Worm (Caenorhabditis elegans) whole organism, young adult: ENCODE results near the gene F42F12.11.

Source experiments
- B0035.1 ChIP-seq: sonication (generic microtip); optimal IDR thresholded peaks from 2 replicates; lab custom pipeline; 2016; ENCODE audit warnings: missing genetic modification characterization, mild to moderate bottlenecking, missing compliant biosample characterization, missing genotype, missing genetic modification reagents
- F10E7.11 ChIP-seq: sonication (generic microtip); optimal IDR thresholded peaks from 2 replicates; lab custom pipeline; 2017; ENCODE audit warnings: mild to moderate bottlenecking, missing genetic modification characterization, moderate library complexity, missing compliant biosample characterization
- F22D6.2 ChIP-seq: sonication (generic microtip); optimal IDR thresholded peaks from 2 replicates; lab custom pipeline; 2016; ENCODE audit warnings: mild to moderate bottlenecking, missing genetic modification characterization, missing compliant biosample characterization
- F23B12.7 ChIP-seq: sonication (generic microtip); optimal IDR thresholded peaks from 2 replicates; lab custom pipeline; 2017; ENCODE audit warnings: missing genetic modification characterization, mild to moderate bottlenecking, missing compliant biosample characterization, antibody characterized with exemption, moderate library complexity; ENCODE audit not compliant: insufficient read depth
- F52B5.7 ChIP-seq: sonication (generic microtip); optimal IDR thresholded peaks from 2 replicates; lab custom pipeline; 2016; ENCODE audit warnings: mild to moderate bottlenecking, missing genetic modification characterization, missing compliant biosample characterization
- F55B11.4 ChIP-seq: sonication (generic microtip); optimal IDR thresholded peaks from 2 replicates; lab custom pipeline; 2016; ENCODE audit warnings: missing compliant biosample characterization, missing genetic modification characterization, borderline replicate concordance; ENCODE audit not compliant: insufficient read depth
- F57A8.1 ChIP-seq: fragments of 200-800 bp; sonication (Bioruptor generic); optimal IDR thresholded peaks from 2 replicates; lab custom pipeline; 2018; ENCODE audit warnings: mild to moderate bottlenecking, missing genetic modification characterization, moderate library complexity, missing compliant biosample characterization
- K12H6.12 ChIP-seq: fragments of 200-800 bp; sonication (Bioruptor generic); optimal IDR thresholded peaks from 2 replicates; lab custom pipeline; 2018; ENCODE audit warnings: mild to moderate bottlenecking, missing genetic modification characterization, missing compliant biosample characterization
- T07F8.4 ChIP-seq: sonication (generic microtip); optimal IDR thresholded peaks from 2 replicates; lab custom pipeline; 2016; ENCODE audit warnings: mild to moderate bottlenecking, missing genetic modification characterization, moderate library complexity, missing compliant biosample characterization
- Y56A3A.18 ChIP-seq: fragments of 200-800 bp; sonication (Bioruptor generic); IDR thresholded peaks from 2 replicates; pipeline ENCODE4 v1.3.6; 2022; ENCODE audit warnings: missing genetic modification reagents, missing genetic modification characterization, missing compliant biosample characterization
- Y79H2A.3 ChIP-seq: fragments of 200-800 bp; sonication (Bioruptor generic); conservative IDR thresholded peaks from 2 replicates; pipeline ENCODE4 v1.3.6; 2022; ENCODE audit warnings: missing genetic modification reagents, missing genetic modification characterization, missing compliant biosample characterization
- akir-1 ChIP-seq: fragments of 200-800 bp; sonication (Bioruptor generic); optimal IDR thresholded peaks from 2 replicates; lab custom pipeline; 2018; ENCODE audit warnings: mild to moderate bottlenecking, missing genetic modification characterization, moderate library complexity, missing compliant biosample characterization
- aptf-2 ChIP-seq: fragments of 200-800 bp; sonication (Bioruptor generic); conservative IDR thresholded peaks from 2 replicates; pipeline ENCODE4 v1.3.6; 2022; ENCODE audit warnings: missing genetic modification reagents, missing genetic modification characterization, missing compliant biosample characterization
- attf-5 ChIP-seq: fragments of 200-800 bp; sonication (Bioruptor generic); optimal IDR thresholded peaks from 2 replicates; lab custom pipeline; 2018; ENCODE audit warnings: mild to moderate bottlenecking, missing genetic modification characterization, missing compliant biosample characterization
- bed-2 ChIP-seq: fragments of 200-800 bp; sonication (Bioruptor generic); IDR thresholded peaks from 2 replicates; pipeline ENCODE4 v1.3.6; 2022; ENCODE audit warnings: missing genetic modification reagents, missing genetic modification characterization, missing compliant biosample characterization
- ceh-100 ChIP-seq: fragments of 200-800 bp; sonication (Bioruptor generic); IDR thresholded peaks from 2 replicates; pipeline ENCODE4 v1.3.6; 2022; ENCODE audit warnings: missing genetic modification reagents, missing genetic modification characterization, missing compliant biosample characterization
- ceh-79 ChIP-seq: sonication (generic microtip); optimal IDR thresholded peaks from 2 replicates; lab custom pipeline; 2017; ENCODE audit warnings: mild to moderate bottlenecking, missing genetic modification characterization, missing compliant biosample characterization
- egl-44 ChIP-seq: fragments of 200-800 bp; sonication (Bioruptor generic); IDR thresholded peaks from 2 replicates; pipeline ENCODE4 v1.3.6; 2022; ENCODE audit warnings: missing genetic modification reagents, missing genetic modification characterization, missing compliant biosample characterization
- ets-4 ChIP-seq: fragments of 200-800 bp; sonication (Bioruptor generic); optimal IDR thresholded peaks from 2 replicates; lab custom pipeline; 2018; ENCODE audit warnings: mild to moderate bottlenecking, missing genetic modification characterization, missing compliant biosample characterization
- fkh-3 ChIP-seq: sonication (generic microtip); optimal IDR thresholded peaks from 2 replicates; lab custom pipeline; 2016; ENCODE audit warnings: mild to moderate bottlenecking, missing genetic modification characterization, missing compliant biosample characterization
- him-1 ChIP-seq: sonication (generic microtip); optimal IDR thresholded peaks from 2 replicates; lab custom pipeline; 2016; ENCODE audit warnings: missing genotype, missing genetic modification reagents, missing genetic modification characterization, missing compliant biosample characterization
- hmg-20 ChIP-seq: fragments of 200-800 bp; sonication (Bioruptor generic); IDR thresholded peaks from 2 replicates; pipeline ENCODE4 v1.3.6; 2022; ENCODE audit warnings: missing genetic modification reagents, missing genetic modification characterization, missing compliant biosample characterization
- hrde-1 ChIP-seq: sonication (generic microtip); optimal IDR thresholded peaks from 2 replicates; lab custom pipeline; 2016; ENCODE audit warnings: missing genetic modification characterization, mild to moderate bottlenecking, missing compliant biosample characterization, moderate library complexity, missing genotype, missing genetic modification reagents, borderline replicate concordance
- lin-26 ChIP-seq: fragments of 200-800 bp; sonication (Bioruptor generic); IDR thresholded peaks from 2 replicates; pipeline ENCODE4 v1.3.6; 2022; ENCODE audit warnings: missing genetic modification reagents, missing genetic modification characterization, missing compliant biosample characterization
- lin-54 ChIP-seq: fragments of 200-800 bp; sonication (Bioruptor generic); optimal IDR thresholded peaks from 2 replicates; lab custom pipeline; 2018; ENCODE audit warnings: mild to moderate bottlenecking, missing genetic modification characterization, missing compliant biosample characterization
- lir-1 ChIP-seq: fragments of 200-800 bp; sonication (Bioruptor generic); conservative IDR thresholded peaks from 2 replicates; pipeline ENCODE4 v1.3.6; 2022; ENCODE audit warnings: missing genetic modification reagents, missing genetic modification characterization, missing compliant biosample characterization
- madf-3 ChIP-seq: fragments of 200-800 bp; sonication (Bioruptor generic); IDR thresholded peaks from 2 replicates; pipeline ENCODE4 v1.3.6; 2022; ENCODE audit warnings: missing genetic modification reagents, missing genetic modification characterization, missing compliant biosample characterization
- madf-6 ChIP-seq: fragments of 200-800 bp; sonication (Bioruptor generic); IDR thresholded peaks from 2 replicates; pipeline ENCODE4 v1.3.6; 2022; ENCODE audit warnings: missing genetic modification reagents, missing genetic modification characterization, missing compliant biosample characterization
- madf-8 ChIP-seq: fragments of 200-800 bp; sonication (Bioruptor generic); conservative IDR thresholded peaks from 2 replicates; pipeline ENCODE4 v1.3.6; 2022; ENCODE audit warnings: missing genetic modification reagents, missing genetic modification characterization, missing compliant biosample characterization
- mcd-1 ChIP-seq: fragments of 200-800 bp; sonication (Bioruptor generic); IDR thresholded peaks from 2 replicates; pipeline ENCODE4 v1.3.6; 2022; ENCODE audit warnings: missing genetic modification reagents, missing genetic modification characterization, missing compliant biosample characterization
- mel-28 ChIP-seq: sonication (generic microtip); optimal IDR thresholded peaks from 2 replicates; lab custom pipeline; 2016; ENCODE audit warnings: borderline replicate concordance, mild to moderate bottlenecking, missing genetic modification characterization, missing compliant biosample characterization
- mxl-1 ChIP-seq: sonication (generic microtip); optimal IDR thresholded peaks from 2 replicates; lab custom pipeline; 2016; ENCODE audit warnings: missing genetic modification characterization, missing compliant biosample characterization
- pbrm-1 ChIP-seq: fragments of 200-800 bp; sonication (Bioruptor generic); IDR thresholded peaks from 2 replicates; pipeline ENCODE4 v1.3.6; 2022; ENCODE audit warnings: missing genetic modification reagents, missing genetic modification characterization, missing compliant biosample characterization
- rpc-1 ChIP-seq, 2 experiments: fragments of 150-350 bp in 1 of 2; sonication (generic microtip) in 1 of 2; optimal IDR thresholded peaks; 2 replicates each; lab custom pipeline; 2014 to 2018; ENCODE audit warnings: missing biosample characterization in 1 of 2, missing genetic modification characterization in 1 of 2, missing genetic modification reagents in 1 of 2, missing genotype in 1 of 2
- sdz-38 ChIP-seq: sonication (generic microtip); optimal IDR thresholded peaks from 2 replicates; lab custom pipeline; 2016; ENCODE audit warnings: missing genotype, missing genetic modification characterization, missing compliant biosample characterization
- sea-2 ChIP-seq: fragments of 200-800 bp; sonication (Bioruptor generic); IDR thresholded peaks from 2 replicates; pipeline ENCODE4 v1.3.6; 2022; ENCODE audit warnings: missing genetic modification characterization, missing compliant biosample characterization
- snpc-1.1 ChIP-seq: sonication (generic microtip); optimal IDR thresholded peaks from 2 replicates; lab custom pipeline; 2017; ENCODE audit warnings: missing genetic modification characterization, mild to moderate bottlenecking, missing compliant biosample characterization, antibody characterized with exemption, moderate library complexity, missing genotype, missing genetic modification reagents; ENCODE audit not compliant: insufficient read depth
- snpc-1.3 ChIP-seq: sonication (generic microtip); optimal IDR thresholded peaks from 2 replicates; lab custom pipeline; 2017; ENCODE audit warnings: missing genetic modification characterization, mild to moderate bottlenecking, missing compliant biosample characterization, antibody characterized with exemption, moderate library complexity, missing genotype, missing genetic modification reagents; ENCODE audit not compliant: insufficient read depth
- sptf-2 ChIP-seq: fragments of 200-800 bp; sonication (Bioruptor generic); optimal IDR thresholded peaks from 2 replicates; lab custom pipeline; 2018; ENCODE audit warnings: mild to moderate bottlenecking, missing genetic modification characterization, missing compliant biosample characterization
- tlf-1 ChIP-seq: fragments of 200-800 bp; sonication (Bioruptor generic); optimal IDR thresholded peaks from 2 replicates; lab custom pipeline; 2018; ENCODE audit warnings: mild to moderate bottlenecking, missing genetic modification characterization, missing compliant biosample characterization
- unc-130 ChIP-seq: sonication (generic microtip); optimal IDR thresholded peaks from 2 replicates; lab custom pipeline; 2016; ENCODE audit warnings: missing genetic modification reagents, missing genetic modification characterization, missing compliant biosample characterization
- ztf-18 ChIP-seq: sonication (generic microtip); optimal IDR thresholded peaks from 2 replicates; lab custom pipeline; 2016; ENCODE audit warnings: missing genotype, mild to moderate bottlenecking, missing genetic modification characterization, missing compliant biosample characterization
- ztf-25 ChIP-seq: fragments of 200-800 bp; sonication (Bioruptor generic); IDR thresholded peaks from 2 replicates; pipeline ENCODE4 v1.3.6; 2022; ENCODE audit warnings: missing genetic modification reagents, missing genetic modification characterization, missing compliant biosample characterization
- ztf-26 ChIP-seq: sonication (generic microtip); optimal IDR thresholded peaks from 2 replicates; lab custom pipeline; 2017; ENCODE audit warnings: missing genetic modification characterization, missing compliant biosample characterization

F42F12.11 gene

DNA sequence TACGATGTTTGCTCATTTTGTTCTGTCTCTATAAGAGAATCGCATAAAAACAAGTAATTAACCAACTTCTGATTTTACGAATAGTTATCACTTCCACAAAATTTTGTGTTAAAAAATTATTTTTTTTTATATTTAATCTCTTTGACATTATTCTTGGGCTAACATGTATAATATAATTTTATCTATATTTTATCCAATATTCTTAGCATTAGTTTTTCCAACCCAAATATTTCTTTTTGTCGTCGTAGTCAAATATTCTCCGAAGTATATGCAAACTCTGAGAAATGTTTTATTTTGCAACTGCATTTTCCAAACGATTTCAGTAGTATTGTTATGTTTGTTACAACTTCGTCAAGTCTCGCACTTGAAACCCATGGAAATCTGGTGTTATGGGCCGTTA, 13.3 kb upstream of the F42F12.11 start, which contains the start of gene srd-47:
Gene srd-47, plus strand, starts transcription at position 164 of the 400 bp plus-strand sequence.
- TF ChIP-seq sea-2 (GFP tag; lab: Robert Waterston, UW) (no peak), tlf-1 (GFP tag; lab: Kevin White, UChicago) (no peak), K12H6.12 (tag; lab: Kevin White, UChicago) (no peak), snpc-1.3 (tag; lab: Kevin White, UChicago) (no peak), unc-130 (GFP tag; lab: Kevin White, UChicago) (no peak), hrde-1 (tag; lab: Kevin White, UChicago) (no peak), pbrm-1 (GFP tag; lab: Robert Waterston, UW) (no peak), bed-2 (GFP tag; lab: Robert Waterston, UW) (no peak), sdz-38 (tag; lab: Kevin White, UChicago) (no peak), madf-3 (no peak), F57A8.1 (GFP tag; lab: Kevin White, UChicago) (no peak), Y79H2A.3 (no peak), mel-28 (tag; lab: Kevin White, UChicago) (no peak), F23B12.7 (no peak), F22D6.2 (tag; lab: Kevin White, UChicago) (no peak), attf-5 (GFP tag; lab: Kevin White, UChicago) (no peak), madf-8 (no peak), lin-54 (GFP tag; lab: Kevin White, UChicago) (no peak)

ce11 chrX:12335808-12336207, 11.0 kb upstream of the F42F12.11 start, which contains the start of gene srd-48:
Gene srd-48, plus strand, starts transcription at chrX:12336108.
- no peak for TF ChIP-seq ceh-79
- TF ChIP-seq akir-1 (GFP tag; lab: Kevin White, UChicago): no peak
- TF ChIP-seq pbrm-1 (GFP tag; lab: Robert Waterston, UW): no peak
- TF ChIP-seq B0035.1: no peak
- no peak for TF ChIP-seq attf-5 (GFP tag; lab: Kevin White, UChicago)
- no peak for TF ChIP-seq sptf-2 (GFP tag; lab: Kevin White, UChicago)
- TF ChIP-seq egl-44 (GFP tag; lab: Robert Waterston, UW): no peak
- no peak for TF ChIP-seq rpc-1 (optimal IDR thresholded peaks at IDR 0.05; lab: Kevin White, UChicago)
- TF ChIP-seq rpc-1 (tag; optimal IDR thresholded peaks at IDR 0.05; lab: Kevin White, UChicago): no peak
- TF ChIP-seq F10E7.11 (tag; lab: Kevin White, UChicago): no peak
- TF ChIP-seq madf-6 (GFP tag; lab: Robert Waterston, UW): no peak
- no peak for TF ChIP-seq fkh-3
- no peak for TF ChIP-seq F52B5.7 (tag; lab: Kevin White, UChicago)
- TF ChIP-seq ets-4 (GFP tag; lab: Kevin White, UChicago): no peak
- TF ChIP-seq F55B11.4: no peak
- TF ChIP-seq ztf-18: no peak
- TF ChIP-seq Y56A3A.18 (GFP tag; lab: Robert Waterston, UW): no peak
- TF ChIP-seq mcd-1: no peak
- TF ChIP-seq aptf-2 (GFP tag; lab: Robert Waterston, UW): no peak
- TF ChIP-seq ceh-100 (GFP tag; lab: Robert Waterston, UW): no peak

DNA sequence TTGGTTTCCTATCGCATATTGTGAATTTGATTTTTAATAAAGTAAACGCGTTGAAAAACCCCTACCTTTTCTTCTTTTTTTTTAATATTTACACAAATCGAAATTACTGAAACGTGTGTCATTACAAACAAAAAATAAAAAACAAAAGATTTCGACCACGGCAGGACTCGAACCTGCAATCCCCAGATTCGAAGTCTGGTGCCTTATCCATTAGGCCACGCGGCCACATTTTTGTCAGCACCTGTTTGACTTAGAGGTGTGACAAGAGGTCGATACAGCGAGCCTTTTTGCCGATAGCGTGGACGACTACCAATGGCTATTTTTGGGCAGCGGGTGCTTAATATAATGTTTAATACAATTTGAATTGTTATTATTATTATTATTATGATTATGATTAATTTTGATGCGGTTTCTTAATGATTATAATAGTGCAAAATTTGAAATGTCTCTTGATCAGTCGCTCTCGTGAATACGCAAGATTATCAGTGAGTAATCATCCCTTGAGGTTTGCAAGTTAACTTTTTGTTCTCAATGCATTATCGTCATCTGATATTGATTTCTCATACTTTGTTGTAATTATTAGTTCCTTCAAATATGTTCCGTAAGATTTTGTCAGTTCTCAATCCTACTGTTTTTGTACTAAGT, 8.9 kb upstream of the F42F12.11 start, which contains the start of gene srd-44:
Gene srd-44, plus strand, starts transcription at position 595 of the 645 bp plus-strand sequence.
- peak; percentile 52 for TF ChIP-seq T07F8.4
- no peak for TF ChIP-seq Y79H2A.3
- TF ChIP-seq lin-26: peak; percentile 86
- TF ChIP-seq mxl-1 (tag; lab: Kevin White, UChicago): peak; percentile 48
- TF ChIP-seq him-1: peak; percentile 72
- peak; percentile 18 for TF ChIP-seq snpc-1.1 (tag; lab: Kevin White, UChicago)
- peak; percentile 63 for TF ChIP-seq ztf-26
- no peak for TF ChIP-seq lir-1
- peak; percentile 26 for TF ChIP-seq hrde-1 (tag; lab: Kevin White, UChicago)
- TF ChIP-seq hmg-20 (GFP tag; lab: Robert Waterston, UW): peak; percentile 60; the same call in 1 of the 2 replicates
- 0 out of 2 replicates have a peak, but pooled peaks have one; percentile 76 for TF ChIP-seq ztf-25 (GFP tag; lab: Robert Waterston, UW)
- TF ChIP-seq pbrm-1 (GFP tag; lab: Robert Waterston, UW): peak; percentile 83
